ENCODE assay signal across 3 worm cellular contexts in genomic region chrII:11619895-11620439, ce11.
TF ChIP-seq lines count a peak whose summit lies in the region.

No protein-coding gene starts in this region.

TF ChIP-seq in whole organism, L1 larva, 84 proteins besides CTCF, POLR2A, EP300 and RAD21 (continued from another document and continues in another):
- peak; percentile 58 for TF ChIP-seq xbp-1 (tag; optimal IDR thresholded peaks at IDR 0.05; lab: Kevin White, UChicago)
- peak; percentile 43 to 46 for TF ChIP-seq efl-1 (optimal IDR thresholded peaks at IDR 0.05; lab: Kevin White, UChicago)
- peak in 1 of 2 experiments; percentile 23 for TF ChIP-seq efl-1 (GFP tag; optimal IDR thresholded peaks at IDR 0.05 in 1 of 2; lab: Kevin White, UChicago)
- TF ChIP-seq nhr-71 (tag; optimal IDR thresholded peaks at IDR 0.05; lab: Kevin White, UChicago): peak; percentile 77
- TF ChIP-seq ceh-8 (GFP tag; optimal IDR thresholded peaks at IDR 0.05; lab: Kevin White, UChicago): no peak
- no peak for TF ChIP-seq unc-62 (GFP tag; optimal IDR thresholded peaks at IDR 0.05; lab: Kevin White, UChicago)
- TF ChIP-seq hlh-4 (tag; optimal IDR thresholded peaks at IDR 0.05; lab: Kevin White, UChicago): no peak
- TF ChIP-seq jun-1 (tag; optimal IDR thresholded peaks at IDR 0.05; lab: Kevin White, UChicago): peak; percentile 49
- TF ChIP-seq nhr-28 (tag; optimal IDR thresholded peaks at IDR 0.05; lab: Kevin White, UChicago): no peak
- no peak for TF ChIP-seq nhr-76 (tag; optimal IDR thresholded peaks at IDR 0.05; lab: Kevin White, UChicago)
- no peak for TF ChIP-seq egl-13 (tag; optimal IDR thresholded peaks at IDR 0.05; lab: Kevin White, UChicago)
- peak; percentile 80 for TF ChIP-seq nhr-20 (tag; optimal IDR thresholded peaks at IDR 0.05; lab: Kevin White, UChicago)
- peak; percentile 30 for TF ChIP-seq nhr-90 (tag; optimal IDR thresholded peaks at IDR 0.05; lab: Kevin White, UChicago; ENCODE audit: poor library complexity)
- no peak for TF ChIP-seq fkh-4 (tag; optimal IDR thresholded peaks at IDR 0.05; lab: Kevin White, UChicago; ENCODE audit: borderline replicate concordance)
- peak; percentile 59 to 63 for TF ChIP-seq lin-35 (GFP tag; optimal IDR thresholded peaks at IDR 0.05; lab: Kevin White, UChicago)
- TF ChIP-seq blmp-1 (tag; optimal IDR thresholded peaks at IDR 0.05; lab: Kevin White, UChicago): peak; percentile 85
- TF ChIP-seq swsn-7 (tag; optimal IDR thresholded peaks at IDR 0.05; lab: Kevin White, UChicago): peak; percentile 56
- no peak for TF ChIP-seq ama-1 (optimal IDR thresholded peaks at IDR 0.05; lab: Kevin White, UChicago)
- no peak for TF ChIP-seq hpl-2 (GFP tag; optimal IDR thresholded peaks at IDR 0.05; lab: Kevin White, UChicago)
- no peak for TF ChIP-seq aha-1 (tag; optimal IDR thresholded peaks at IDR 0.05; lab: Kevin White, UChicago)
- TF ChIP-seq dpl-1 (GFP tag; optimal IDR thresholded peaks at IDR 0.05; lab: Kevin White, UChicago): peak in 1 of 3 experiments; percentile 24
- peak; percentile 49 for TF ChIP-seq fkh-8 (tag; optimal IDR thresholded peaks at IDR 0.05; lab: Kevin White, UChicago)
- TF ChIP-seq C04F5.9 (tag; optimal IDR thresholded peaks at IDR 0.05; lab: Kevin White, UChicago): no peak
- no peak for TF ChIP-seq aly-2 (tag; optimal IDR thresholded peaks at IDR 0.05; lab: Kevin White, UChicago)
- TF ChIP-seq unc-130 (tag; optimal IDR thresholded peaks at IDR 0.05; lab: Kevin White, UChicago): peak; percentile 29
- TF ChIP-seq irx-1 (tag; optimal IDR thresholded peaks at IDR 0.05; lab: Kevin White, UChicago): no peak
- peak in 2 of 6 experiments; percentile 8 to 52 for TF ChIP-seq elt-3 (tag; optimal IDR thresholded peaks at IDR 0.05; lab: Kevin White, UChicago)
- peak in 1 of 2 experiments; percentile 60 for TF ChIP-seq egl-27 (tag; optimal IDR thresholded peaks at IDR 0.05; lab: Kevin White, UChicago)
- TF ChIP-seq ceh-63 (GFP tag; optimal IDR thresholded peaks at IDR 0.05; lab: Kevin White, UChicago): no peak
- TF ChIP-seq mef-2 (tag; optimal IDR thresholded peaks at IDR 0.05; lab: Kevin White, UChicago): no peak
- TF ChIP-seq F16B12.6 (tag; optimal IDR thresholded peaks at IDR 0.05; lab: Kevin White, UChicago): peak; percentile 2
- no peak for TF ChIP-seq ces-1 (GFP tag; optimal IDR thresholded peaks at IDR 0.05; lab: Kevin White, UChicago)
- no peak for TF ChIP-seq Y116A8C.19 (tag; optimal IDR thresholded peaks at IDR 0.05; lab: Kevin White, UChicago; ENCODE audit: borderline replicate concordance)
- no peak for TF ChIP-seq nhr-11 (tag; optimal IDR thresholded peaks at IDR 0.05; lab: Kevin White, UChicago)
- peak; percentile 38 to 68 for TF ChIP-seq lsy-2 (tag; optimal IDR thresholded peaks at IDR 0.05; lab: Kevin White, UChicago)
- TF ChIP-seq ztf-4 (tag; optimal IDR thresholded peaks at IDR 0.05; lab: Kevin White, UChicago): no peak
- no peak for TF ChIP-seq lin-39 (tag; optimal IDR thresholded peaks at IDR 0.05; lab: Kevin White, UChicago)
- TF ChIP-seq vab-15 (tag; optimal IDR thresholded peaks at IDR 0.05; lab: Kevin White, UChicago): no peak
- TF ChIP-seq mab-9 (GFP tag; IDR thresholded peaks at IDR 0.05; lab: Robert Waterston, UW): 0 out of 2 replicates have a peak, but pooled peaks have one; percentile 54
- no peak for TF ChIP-seq pqm-1 (tag; optimal IDR thresholded peaks at IDR 0.05; lab: Kevin White, UChicago)
- TF ChIP-seq tlp-1 (tag; optimal IDR thresholded peaks at IDR 0.05; lab: Kevin White, UChicago): no peak
- no peak for TF ChIP-seq fos-1 (tag; optimal IDR thresholded peaks at IDR 0.05; lab: Kevin White, UChicago)
- peak; percentile 39 to 58 (median 41) for TF ChIP-seq ceh-82 (tag; optimal IDR thresholded peaks at IDR 0.05; lab: Kevin White, UChicago)
- no peak for TF ChIP-seq unc-30 (tag; optimal IDR thresholded peaks at IDR 0.05; lab: Kevin White, UChicago)

TF ChIP-seq in whole organism, L3 larva, 47 proteins besides CTCF, POLR2A, EP300 and RAD21 (continued from another document):
- peak; percentile 41 for TF ChIP-seq mdl-1 (tag; optimal IDR thresholded peaks at IDR 0.05; lab: Kevin White, UChicago)
- TF ChIP-seq nhr-12 (tag; optimal IDR thresholded peaks at IDR 0.05; lab: Kevin White, UChicago): no peak
- TF ChIP-seq lsy-12 (tag; optimal IDR thresholded peaks at IDR 0.05; lab: Kevin White, UChicago): peak; percentile 54
- peak; percentile 5 for TF ChIP-seq nhr-77 (tag; optimal IDR thresholded peaks at IDR 0.05; lab: Kevin White, UChicago)
- TF ChIP-seq nhr-76 (tag; optimal IDR thresholded peaks at IDR 0.05; lab: Kevin White, UChicago): no peak
- TF ChIP-seq nhr-23 (tag; optimal IDR thresholded peaks at IDR 0.05; lab: Kevin White, UChicago): peak; percentile 83
- TF ChIP-seq ztf-11 (tag; optimal IDR thresholded peaks at IDR 0.05; lab: Kevin White, UChicago): no peak
- TF ChIP-seq elt-3 (tag; optimal IDR thresholded peaks at IDR 0.05; lab: Kevin White, UChicago): peak in 1 of 3 experiments; percentile 42
- peak; percentile 87 for TF ChIP-seq hmg-11 (tag; optimal IDR thresholded peaks at IDR 0.05; lab: Kevin White, UChicago)
- TF ChIP-seq nhr-28 (tag; optimal IDR thresholded peaks at IDR 0.05; lab: Kevin White, UChicago): no peak
- TF ChIP-seq zag-1 (tag; optimal IDR thresholded peaks at IDR 0.05; lab: Kevin White, UChicago): peak; percentile 54
- peak; percentile 68 for TF ChIP-seq unc-62 (GFP tag; optimal IDR thresholded peaks at IDR 0.05; lab: Kevin White, UChicago)
- TF ChIP-seq skn-1 (tag; optimal IDR thresholded peaks at IDR 0.05; lab: Kevin White, UChicago): peak; percentile 15
- peak; percentile 4 for TF ChIP-seq lin-39 (tag; optimal IDR thresholded peaks at IDR 0.05; lab: Kevin White, UChicago)
- no peak for TF ChIP-seq ceh-9 (tag; optimal IDR thresholded peaks at IDR 0.05; lab: Kevin White, UChicago)
- TF ChIP-seq pqm-1 (tag; optimal IDR thresholded peaks at IDR 0.05; lab: Kevin White, UChicago): peak; percentile 47
- TF ChIP-seq egl-27 (tag; optimal IDR thresholded peaks at IDR 0.05; lab: Kevin White, UChicago): peak; percentile 69
- TF ChIP-seq egl-5 (tag; optimal IDR thresholded peaks at IDR 0.05; lab: Kevin White, UChicago): peak; percentile 51
- no peak for TF ChIP-seq ceh-16 (tag; optimal IDR thresholded peaks at IDR 0.05; lab: Kevin White, UChicago)
- peak; percentile 5 for TF ChIP-seq ztf-4 (tag; optimal IDR thresholded peaks at IDR 0.05; lab: Kevin White, UChicago)
TF ChIP-seq in whole organism, L3 larva: peak in this region for 28.

TF ChIP-seq in whole organism, young adult, 124 proteins besides CTCF, POLR2A, EP300 and RAD21 (continued from another document):
- TF ChIP-seq nfya-2 (GFP tag; IDR thresholded peaks at IDR 0.05; lab: Robert Waterston, UW) (no peak), snpc-1.1 (tag; optimal IDR thresholded peaks at IDR 0.05; lab: Kevin White, UChicago; ENCODE audit: insufficient read depth) (no peak), attf-5 (GFP tag; optimal IDR thresholded peaks at IDR 0.05; lab: Kevin White, UChicago) (peak; percentile 87), nhr-90 (tag; optimal IDR thresholded peaks at IDR 0.05; lab: Kevin White, UChicago) (peak; percentile 68), egl-44 (GFP tag; IDR thresholded peaks at IDR 0.05; lab: Robert Waterston, UW) (peak; percentile 72; the same call in 1 of the 2 replicates), madf-10 (tag; optimal IDR thresholded peaks at IDR 0.05; lab: Kevin White, UChicago) (peak; percentile 98), efl-1 (GFP tag; optimal IDR thresholded peaks at IDR 0.05; lab: Kevin White, UChicago) (no peak), let-607 (tag; optimal IDR thresholded peaks at IDR 0.05; lab: Kevin White, UChicago) (peak; percentile 51 to 68), ZK185.1 (tag; optimal IDR thresholded peaks at IDR 0.05; lab: Kevin White, UChicago; ENCODE audit: poor library complexity, severe bottlenecking) (peak; percentile 66), B0035.1 (tag; optimal IDR thresholded peaks at IDR 0.05; lab: Kevin White, UChicago) (peak; percentile 76), hlh-26 (GFP tag; conservative IDR thresholded peaks at IDR 0.05; lab: Robert Waterston, UW) (no peak), mxl-1 (tag; optimal IDR thresholded peaks at IDR 0.05; lab: Kevin White, UChicago) (peak; percentile 8), B0019.2 (GFP tag; conservative IDR thresholded peaks at IDR 0.05; lab: Robert Waterston, UW) (no peak), F52B5.7 (tag; optimal IDR thresholded peaks at IDR 0.05; lab: Kevin White, UChicago) (peak; percentile 31), egrh-3 (GFP tag; IDR thresholded peaks at IDR 0.05; lab: Robert Waterston, UW) (peak; percentile 92), egl-18 (GFP tag; IDR thresholded peaks at IDR 0.05; lab: Robert Waterston, UW) (peak; percentile 80), hmg-1.2 (GFP tag; IDR thresholded peaks at IDR 0.05; lab: Robert Waterston, UW) (peak; percentile 85), somi-1 (GFP tag; optimal IDR thresholded peaks at IDR 0.05; lab: Kevin White, UChicago) (peak; percentile 77), madf-3 (GFP tag; IDR thresholded peaks at IDR 0.05; lab: Robert Waterston, UW) (0 out of 2 replicates have a peak, but pooled peaks have one; percentile 36), die-1 (tag; optimal IDR thresholded peaks at IDR 0.05; lab: Kevin White, UChicago) (peak; percentile 50), dpl-1 (GFP tag; optimal IDR thresholded peaks at IDR 0.05; lab: Kevin White, UChicago) (no peak), chd-7 (tag; optimal IDR thresholded peaks at IDR 0.05; lab: Kevin White, UChicago) (peak; percentile 59), repo-1 (tag; optimal IDR thresholded peaks at IDR 0.05; lab: Kevin White, UChicago) (peak; percentile 39), nfya-1 (tag; optimal IDR thresholded peaks at IDR 0.05; lab: Kevin White, UChicago; ENCODE audit: borderline replicate concordance, insufficient read depth) (no peak), cebp-1 (GFP tag; IDR thresholded peaks at IDR 0.05; lab: Robert Waterston, UW) (peak; percentile 71), cebp-1 (tag; optimal IDR thresholded peaks at IDR 0.05; lab: Kevin White, UChicago) (peak; percentile 89), tbp1 (GFP tag; optimal IDR thresholded peaks at IDR 0.05; lab: Kevin White, UChicago) (peak; percentile 39), sdz-38 (tag; optimal IDR thresholded peaks at IDR 0.05; lab: Kevin White, UChicago) (no peak), C17E4.6 (GFP tag; IDR thresholded peaks at IDR 0.05; lab: Robert Waterston, UW) (no peak), ztf-26 (tag; optimal IDR thresholded peaks at IDR 0.05; lab: Kevin White, UChicago) (peak; percentile 88), pha-4 (tag; optimal IDR thresholded peaks at IDR 0.05; lab: Kevin White, UChicago) (no peak), madf-8 (GFP tag; conservative IDR thresholded peaks at IDR 0.05; lab: Robert Waterston, UW) (no peak), ekl-4 (GFP tag; IDR thresholded peaks at IDR 0.05; lab: Robert Waterston, UW) (peak; percentile 49; the same call in 1 of the 2 replicates), nhr-27 (tag; optimal IDR thresholded peaks at IDR 0.05; lab: Kevin White, UChicago) (no peak), F57A8.1 (GFP tag; optimal IDR thresholded peaks at IDR 0.05; lab: Kevin White, UChicago) (no peak)
